Fruit fly (Drosophila melanogaster) whole organism: Measurements from ENCODE around the gene dop.

Source experiments
- CG8478 ChIP-seq: fragments of >200 bp; optimal IDR thresholded peaks from 2 replicates; lab custom pipeline; 2018; ENCODE audit warnings: inconsistent platforms
- Dll ChIP-seq: fragments of >200 bp; optimal IDR thresholded peaks from 2 replicates; lab custom pipeline; 2017
- EcR ChIP-seq, 2 experiments: fragments of >200 bp; optimal IDR thresholded peaks; 2 replicates each; lab custom pipeline; 2017; ENCODE audit warnings: missing biosample characterization in 2 of 2, missing genetic modification characterization in 2 of 2, missing genetic modification reagents in 2 of 2
- pan ChIP-seq: fragments of >200 bp; optimal IDR thresholded peaks from 2 replicates; lab custom pipeline; 2017
- psq ChIP-seq: fragments of >200 bp; optimal IDR thresholded peaks from 2 replicates; lab custom pipeline; 2017
- usp ChIP-seq: fragments of >200 bp; optimal IDR thresholded peaks from 2 replicates; lab custom pipeline; 2017; ENCODE audit warnings: missing biosample characterization, missing genetic modification characterization, mixed read lengths

Gene dop

dm6 chr3L:15600051-15600450 lies 34.2 kb downstream of the dop start:
- TF ChIP-seq CG8478 (lab: Kevin White, UChicago) (no peak), usp (no peak), Dll (no peak), psq (lab: Kevin White, UChicago) (no peak), EcR (GFP tag; optimal IDR thresholded peaks at IDR 0.05; lab: Kevin White, UChicago) (no peak), pan (lab: Kevin White, UChicago) (no peak)

dm6 chr3L:15604979-15605378 lies 39.2 kb downstream of the dop start:
- TF ChIP-seq Dll = no peak

- TF ChIP-seq psq (lab: Kevin White, UChicago) = no peak
- TF ChIP-seq usp = no peak
- TF ChIP-seq EcR (GFP tag; optimal IDR thresholded peaks at IDR 0.05; lab: Kevin White, UChicago) = no peak
- no peak for TF ChIP-seq CG8478 (lab: Kevin White, UChicago)
Measured at dm6 chr3L:15610109-15610508, 44.3 kb downstream of the dop start, which contains the start of gene CG7650. Gene CG7650, minus strand, starts transcription at chr3L:15610386.

- TF ChIP-seq usp = no peak
- TF ChIP-seq Dll = no peak
- TF ChIP-seq pan (lab: Kevin White, UChicago) = no peak
- TF ChIP-seq EcR (GFP tag; optimal IDR thresholded peaks at IDR 0.05; lab: Kevin White, UChicago) = no peak
- TF ChIP-seq CG8478 (lab: Kevin White, UChicago) = no peak
- no peak for TF ChIP-seq psq (lab: Kevin White, UChicago)
Measured at dm6 chr3L:15612728-15613127, 46.9 kb downstream of the dop start, which contains the start of gene CG13449. Gene CG13449, minus strand, starts transcription at chr3L:15612828.

dm6 chr3L:15616490-15616889 lies 50.7 kb downstream of the dop start:
- TF ChIP-seq usp = no peak
- TF ChIP-seq CG8478 (lab: Kevin White, UChicago) = no peak
- no peak for TF ChIP-seq psq (lab: Kevin White, UChicago)
- no peak for TF ChIP-seq pan (lab: Kevin White, UChicago)
- TF ChIP-seq EcR (GFP tag; optimal IDR thresholded peaks at IDR 0.05; lab: Kevin White, UChicago) = no peak
- no peak for TF ChIP-seq Dll

- no peak for TF ChIP-seq CG8478 (lab: Kevin White, UChicago)
- TF ChIP-seq psq (lab: Kevin White, UChicago) = no peak
- TF ChIP-seq Dll = no peak
- TF ChIP-seq usp = no peak
- no peak for TF ChIP-seq pan (lab: Kevin White, UChicago)
- no peak for TF ChIP-seq EcR (GFP tag; optimal IDR thresholded peaks at IDR 0.05; lab: Kevin White, UChicago)
Measured at dm6 chr3L:15616900-15617299, 51.1 kb downstream of the dop start.

dm6 chr3L:15619626-15620247 lies 53.9 kb downstream of the dop start, which contains the start of gene Phs:
Gene Phs, plus strand, starts transcription at chr3L:15619901.
- no peak for TF ChIP-seq pan (lab: Kevin White, UChicago)
- peak; percentile 84 for TF ChIP-seq Dll

- TF ChIP-seq CG8478 (lab: Kevin White, UChicago) (no peak), Dll (no peak), psq (lab: Kevin White, UChicago) (no peak), EcR (GFP tag; optimal IDR thresholded peaks at IDR 0.05; lab: Kevin White, UChicago) (no peak), pan (lab: Kevin White, UChicago) (no peak), usp (no peak)
Measured at dm6 chr3L:15624097-15624496, 58.3 kb downstream of the dop start.

- TF ChIP-seq Dll = no peak
- TF ChIP-seq psq (lab: Kevin White, UChicago) = no peak
- no peak for TF ChIP-seq usp
- TF ChIP-seq EcR (GFP tag; optimal IDR thresholded peaks at IDR 0.05; lab: Kevin White, UChicago) = no peak
- no peak for TF ChIP-seq pan (lab: Kevin White, UChicago)
- no peak for TF ChIP-seq CG8478 (lab: Kevin White, UChicago)
Measured at dm6 chr3L:15624944-15625610, 59.3 kb downstream of the dop start.
